Worm (Caenorhabditis elegans): ENCODE data around the gene rfk-1.

DNA sequence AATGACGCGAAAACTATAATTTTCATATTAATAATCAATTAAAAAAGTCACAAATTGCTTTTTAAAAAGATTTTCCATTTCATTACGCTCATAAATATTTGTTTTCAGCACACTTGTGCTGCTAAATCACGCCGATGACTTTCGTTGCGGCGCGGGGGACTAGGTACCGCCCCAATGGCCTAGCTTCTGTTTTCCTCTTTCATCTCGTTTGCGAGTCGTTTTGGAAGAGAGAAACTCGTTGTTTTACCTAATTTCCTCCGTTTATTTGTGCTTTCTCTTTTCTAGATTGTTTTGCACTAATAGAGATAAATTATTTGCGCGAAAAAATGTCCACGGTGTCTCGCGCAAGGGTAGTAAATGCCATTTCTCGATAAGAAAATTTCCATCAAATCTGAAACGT is 28.2 kb downstream of the rfk-1 start:
- TF ChIP-seq snpc-4 (tag; optimal IDR thresholded peaks at IDR 0.05) (no peak), egl-27 (tag; optimal IDR thresholded peaks at IDR 0.05) (no peak), lsy-12 (tag; optimal IDR thresholded peaks at IDR 0.05) (no peak), unc-62 (GFP tag; optimal IDR thresholded peaks at IDR 0.05) (no peak), nfya-1 (tag; optimal IDR thresholded peaks at IDR 0.05; ENCODE audit: insufficient read depth) (no peak), egl-5 (tag; optimal IDR thresholded peaks at IDR 0.05) (no peak), lin-15B (tag; optimal IDR thresholded peaks at IDR 0.05) (no peak), elt-3 (tag; optimal IDR thresholded peaks at IDR 0.05) (no peak), R02D3.7 (tag; optimal IDR thresholded peaks at IDR 0.05) (no peak), aly-2 (tag; optimal IDR thresholded peaks at IDR 0.05) (no peak), pha-4 (tag; optimal IDR thresholded peaks at IDR 0.05) (no peak)
